Fruit fly (Drosophila melanogaster) whole organism, adult: Measurements from ENCODE around the gene CG6163.
A peak's percentile ranks its signal among the peaks of the same experiment; 100 is the strongest.

ENCODE experiments used
- CG11617 ChIP-seq: fragments of 200-800 bp; sonication (Bioruptor generic); optimal IDR thresholded peaks from 2 replicates; lab custom pipeline; 2017; ENCODE audit warnings: mild to moderate bottlenecking, missing biosample characterization, missing genetic modification reagents, missing genetic modification characterization
- CG12768 ChIP-seq: fragments of 200-800 bp; sonication (Bioruptor generic); optimal IDR thresholded peaks from 2 replicates; lab custom pipeline; 2017; ENCODE audit warnings: missing biosample characterization, missing genetic modification characterization, mild to moderate bottlenecking, moderate library complexity, missing genetic modification reagents
- CG14711 ChIP-seq: fragments of 200-800 bp; sonication (Bioruptor generic); optimal IDR thresholded peaks from 2 replicates; lab custom pipeline; 2018; ENCODE audit warnings: missing biosample characterization, mild to moderate bottlenecking, missing genetic modification characterization, moderate library complexity
- CG1620 ChIP-seq: fragments of 200-800 bp; sonication (Bioruptor generic); optimal IDR thresholded peaks from 2 replicates; lab custom pipeline; 2016; ENCODE audit warnings: missing biosample characterization, missing genetic modification characterization
- CG33017 ChIP-seq: fragments of 200-800 bp; sonication (Bioruptor generic); optimal IDR thresholded peaks from 2 replicates; lab custom pipeline; 2018; ENCODE audit warnings: missing biosample characterization, mild to moderate bottlenecking, missing genetic modification characterization, moderate library complexity
- Clk ChIP-seq: fragments of 200-800 bp; sonication (Bioruptor generic); optimal IDR thresholded peaks from 2 replicates; lab custom pipeline; 2017; ENCODE audit warnings: missing biosample characterization, missing genetic modification characterization
- Hr96 ChIP-seq: fragments of 200-800 bp; sonication (Bioruptor generic); optimal IDR thresholded peaks from 2 replicates; lab custom pipeline; 2016; ENCODE audit warnings: missing biosample characterization, missing genetic modification characterization
- kay ChIP-seq: fragments of 200-800 bp; sonication (Bioruptor generic); peaks from one replicate; lab custom pipeline; 2016; ENCODE audit warnings: missing biosample characterization, missing genetic modification characterization, borderline replicate concordance
- ovo ChIP-seq: fragments of 200-800 bp; sonication (Bioruptor generic); optimal IDR thresholded peaks from 2 replicates; lab custom pipeline; 2016; ENCODE audit warnings: missing biosample characterization, missing genetic modification characterization
- pad ChIP-seq: fragments of 200-800 bp; sonication (Bioruptor generic); optimal IDR thresholded peaks from 3 replicates; lab custom pipeline; 2017; ENCODE audit warnings: missing biosample characterization, missing genetic modification characterization, mild to moderate bottlenecking, moderate library complexity, missing genetic modification reagents
- tj ChIP-seq: fragments of 200-800 bp; sonication (Bioruptor generic); optimal IDR thresholded peaks from 3 replicates; lab custom pipeline; 2017; ENCODE audit warnings: missing biosample characterization, mild to moderate bottlenecking, missing genetic modification characterization, moderate library complexity
- toe ChIP-seq: fragments of 200-800 bp; sonication (Bioruptor generic); optimal IDR thresholded peaks from 2 replicates; lab custom pipeline; 2016; ENCODE audit warnings: missing biosample characterization, missing genetic modification characterization

DNA sequence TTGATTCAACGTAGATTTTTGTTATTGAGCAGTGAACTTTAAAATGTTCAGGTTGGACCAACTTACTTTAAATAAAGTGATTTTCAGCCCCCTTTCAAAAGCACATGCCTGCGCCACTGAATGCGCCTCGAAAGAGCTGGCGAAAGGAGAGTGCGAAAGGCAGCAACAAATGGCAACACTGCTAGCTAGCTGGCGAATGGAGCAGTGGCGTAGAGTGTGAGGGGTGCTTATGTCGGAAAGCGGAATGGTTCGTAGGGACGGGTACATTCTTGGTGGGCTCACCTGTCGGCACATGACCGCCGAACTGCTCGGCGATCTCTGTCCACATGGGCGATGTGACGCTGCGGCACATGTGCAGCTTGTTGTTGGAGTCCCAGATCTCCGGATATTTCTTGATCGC is 358 bp downstream of the CG6163 start:
- peak; percentile 51 for TF ChIP-seq toe (GFP tag; lab: Kevin White, UChicago)
- TF ChIP-seq kay (GFP tag; lab: Kevin White, UChicago), result no peak
- TF ChIP-seq CG14711 (tag; lab: Kevin White, UChicago), result peak; percentile 66
- TF ChIP-seq CG1620 (GFP tag; lab: Kevin White, UChicago), result peak; percentile 3
- peak; percentile 52 for TF ChIP-seq Hr96 (GFP tag; lab: Kevin White, UChicago)
- TF ChIP-seq Clk (GFP tag; lab: Kevin White, UChicago), result no peak
- peak; percentile 39 for TF ChIP-seq pad
- peak; percentile 66 for TF ChIP-seq CG12768 (GFP tag; lab: Kevin White, UChicago)
- peak; percentile 54 for TF ChIP-seq CG33017 (tag; lab: Kevin White, UChicago)
- TF ChIP-seq ovo, result no peak
- TF ChIP-seq CG11617 (GFP tag; lab: Kevin White, UChicago), result peak; percentile 33
- no peak for TF ChIP-seq tj (GFP tag; lab: Kevin White, UChicago)
